Fruit fly (Drosophila melanogaster) whole organism, embryonic: Measurements from ENCODE around the gene Rpp20.

Experiments
- B-H1 ChIP-seq: fragments of 200-800 bp; sonication (Bioruptor generic); IDR thresholded peaks from 3 replicates; pipeline ENCODE4 v1.3.6; 2022; ENCODE audit warnings: missing biosample characterization, missing genetic modification characterization
- CG10267 ChIP-seq: fragments of 200-800 bp; sonication (Bioruptor generic); optimal IDR thresholded peaks from 2 replicates; lab custom pipeline; 2018; ENCODE audit warnings: missing biosample characterization, mild to moderate bottlenecking, missing genetic modification characterization, moderate library complexity
- CG10274 ChIP-seq: fragments of 200-800 bp; sonication (Bioruptor generic); optimal IDR thresholded peaks from 3 replicates; lab custom pipeline; 2017; ENCODE audit warnings: missing biosample characterization, mild to moderate bottlenecking, missing genetic modification characterization
- CG10565 ChIP-seq: fragments of 200-800 bp; sonication (Bioruptor generic); optimal IDR thresholded peaks from 3 replicates; lab custom pipeline; 2016; ENCODE audit warnings: missing biosample characterization, mild to moderate bottlenecking, missing genetic modification characterization
- CG11247 ChIP-seq: fragments of 200-800 bp; sonication (Bioruptor generic); IDR thresholded peaks from 2 replicates; pipeline ENCODE4 v1.3.6; 2022; ENCODE audit warnings: missing biosample characterization, missing genetic modification characterization
- CG11695 ChIP-seq: fragments of 200-800 bp; sonication (Bioruptor generic); IDR thresholded peaks from 3 replicates; pipeline ENCODE4 v1.3.6; 2022; ENCODE audit warnings: missing biosample characterization, missing genetic modification characterization
- CG12155 ChIP-seq: fragments of 200-800 bp; sonication (Bioruptor generic); optimal IDR thresholded peaks from 3 replicates; lab custom pipeline; 2016; ENCODE audit warnings: missing biosample characterization, missing genetic modification characterization
- CG14050 ChIP-seq: fragments of 200-800 bp; sonication (Bioruptor generic); IDR thresholded peaks from 3 replicates; pipeline ENCODE4 v1.3.6; 2022; ENCODE audit warnings: missing biosample characterization, missing genetic modification characterization
- CG15479 ChIP-seq: fragments of 200-800 bp; sonication (Bioruptor generic); optimal IDR thresholded peaks from 3 replicates; lab custom pipeline; 2019; ENCODE audit warnings: missing biosample characterization, mild to moderate bottlenecking, missing genetic modification characterization, moderate library complexity
- CG16815 ChIP-seq: fragments of 200-800 bp; sonication (Bioruptor generic); optimal IDR thresholded peaks from 3 replicates; lab custom pipeline; 2017; ENCODE audit warnings: missing biosample characterization, mild to moderate bottlenecking, missing genetic modification characterization
- CG17359 ChIP-seq: fragments of 200-800 bp; sonication (Bioruptor generic); optimal IDR thresholded peaks from 3 replicates; lab custom pipeline; 2018; ENCODE audit warnings: missing biosample characterization, mild to moderate bottlenecking, missing genetic modification characterization, moderate library complexity
- CG17361 ChIP-seq: fragments of 200-800 bp; sonication (Bioruptor generic); IDR thresholded peaks from 3 replicates; pipeline ENCODE4 v1.3.6; 2022; ENCODE audit warnings: missing biosample characterization, missing genetic modification characterization
- CG18476 ChIP-seq: fragments of 200-800 bp; sonication (Bioruptor generic); optimal IDR thresholded peaks from 2 replicates; lab custom pipeline; 2016; ENCODE audit warnings: missing biosample characterization, mild to moderate bottlenecking, missing genetic modification characterization
- CG33213 ChIP-seq: fragments of 200-800 bp; sonication (Bioruptor generic); optimal IDR thresholded peaks from 3 replicates; lab custom pipeline; 2016; ENCODE audit warnings: missing biosample characterization, missing genetic modification characterization
- CG34422 ChIP-seq: fragments of 200-800 bp; sonication (Bioruptor generic); IDR thresholded peaks from 3 replicates; pipeline ENCODE4 v1.3.6; 2022; ENCODE audit warnings: missing biosample characterization, missing genetic modification characterization
- CG3726 ChIP-seq: fragments of 200-800 bp; sonication (Bioruptor generic); IDR thresholded peaks from 3 replicates; pipeline ENCODE4, ENCODE4 v1.3.6; 2022; ENCODE audit warnings: missing biosample characterization, missing genetic modification characterization
- CG5953 ChIP-seq: fragments of 200-800 bp; sonication (Bioruptor generic); IDR thresholded peaks from 2 replicates; pipeline ENCODE4 v1.3.6; 2022; ENCODE audit warnings: missing biosample characterization, missing genetic modification characterization
- CG6689 ChIP-seq: fragments of 200-800 bp; sonication (Bioruptor generic); IDR thresholded peaks from 2 replicates; pipeline ENCODE4 v1.3.6; 2022; ENCODE audit warnings: missing biosample characterization, missing genetic modification characterization
- CG6813 ChIP-seq: fragments of 200-800 bp; sonication (Bioruptor generic); optimal IDR thresholded peaks from 2 replicates; lab custom pipeline; 2017; ENCODE audit warnings: missing biosample characterization, missing genetic modification characterization, mild to moderate bottlenecking, moderate library complexity, missing genetic modification reagents
- CTCF ChIP-seq: fragments of 200-800 bp; sonication (Bioruptor generic); optimal IDR thresholded peaks from 2 replicates; lab custom pipeline; 2017; ENCODE audit warnings: missing biosample characterization, mild to moderate bottlenecking, missing genetic modification characterization, moderate library complexity
- CoRest ChIP-seq: fragments of 200-800 bp; sonication (Bioruptor generic); optimal IDR thresholded peaks from 3 replicates; lab custom pipeline; 2018; ENCODE audit warnings: missing biosample characterization, mild to moderate bottlenecking, missing genetic modification characterization, moderate library complexity
- Fer2 ChIP-seq: fragments of 200-800 bp; sonication (Bioruptor generic); optimal IDR thresholded peaks from 2 replicates; lab custom pipeline; 2018; ENCODE audit warnings: missing biosample characterization, mild to moderate bottlenecking, missing genetic modification characterization, moderate library complexity
- GATAe ChIP-seq: fragments of 200-800 bp; sonication (Bioruptor generic); conservative IDR thresholded peaks from 2 replicates; pipeline ENCODE4 v1.3.6; 2022; ENCODE audit warnings: missing biosample characterization, missing genetic modification characterization
- H15 ChIP-seq: fragments of 200-800 bp; sonication (Bioruptor generic); IDR thresholded peaks from 3 replicates; pipeline ENCODE4 v1.3.6; 2022; ENCODE audit warnings: missing biosample characterization, missing genetic modification characterization
- HLH54F ChIP-seq: fragments of 200-800 bp; sonication (Bioruptor generic); optimal IDR thresholded peaks from 3 replicates; lab custom pipeline; 2016; ENCODE audit warnings: missing biosample characterization, missing genetic modification characterization
- Hand ChIP-seq: fragments of 200-800 bp; sonication (Bioruptor generic); optimal IDR thresholded peaks from 2 replicates; lab custom pipeline; 2017; ENCODE audit warnings: mild to moderate bottlenecking, missing biosample characterization, missing genetic modification reagents, missing genetic modification characterization
- Hmx ChIP-seq: fragments of 200-800 bp; sonication (Bioruptor generic); optimal IDR thresholded peaks from 2 replicates; lab custom pipeline; 2016; ENCODE audit warnings: missing biosample characterization, missing genetic modification characterization
- Myb ChIP-seq: fragments of 200-800 bp; sonication (Bioruptor generic); optimal IDR thresholded peaks from 2 replicates; lab custom pipeline; 2016; ENCODE audit warnings: missing biosample characterization, missing genetic modification characterization
- NFAT ChIP-seq: fragments of 200-800 bp; sonication (Bioruptor generic); IDR thresholded peaks from 2 replicates; pipeline ENCODE4 v1.3.6; 2022; ENCODE audit warnings: missing biosample characterization, missing genetic modification characterization
- Rfx ChIP-seq: fragments of 200-800 bp; sonication (Bioruptor generic); IDR thresholded peaks from 2 replicates; pipeline ENCODE4 v1.3.6; 2022; ENCODE audit warnings: missing biosample characterization, missing genetic modification characterization
- Sin3A ChIP-seq: fragments of >200 bp; optimal IDR thresholded peaks from 2 replicates; lab custom pipeline; 2018
- Tbp ChIP-seq: fragments of >200 bp; optimal IDR thresholded peaks from 2 replicates; lab custom pipeline; 2018; ENCODE audit warnings: missing biosample characterization, missing genetic modification characterization
- Xrp1 ChIP-seq: fragments of 200-800 bp; sonication (Bioruptor generic); IDR thresholded peaks from 2 replicates; pipeline ENCODE4 v1.3.6; 2022; ENCODE audit warnings: missing biosample characterization, missing genetic modification characterization
- ab ChIP-seq: fragments of 200-800 bp; sonication (Bioruptor generic); optimal IDR thresholded peaks from 2 replicates; lab custom pipeline; 2016; ENCODE audit warnings: missing biosample characterization, missing genetic modification characterization
- aop ChIP-seq: fragments of 200-800 bp; sonication (Bioruptor generic); IDR thresholded peaks from 2 replicates; pipeline ENCODE4 v1.3.6; 2022; ENCODE audit warnings: missing biosample characterization, missing genetic modification characterization
- bowl ChIP-seq: fragments of 200-800 bp; sonication (Bioruptor generic); IDR thresholded peaks from 2 replicates; pipeline ENCODE4 v1.3.6; 2022; ENCODE audit warnings: missing biosample characterization, missing genetic modification characterization
- chif ChIP-seq, 2 experiments: fragments of 200-800 bp; sonication (Bioruptor generic); optimal IDR thresholded peaks; 3 replicates each; lab custom pipeline; 2016; ENCODE audit warnings: missing biosample characterization in 2 of 2, missing genetic modification characterization in 2 of 2
- chn ChIP-seq: fragments of 200-800 bp; sonication (Bioruptor generic); optimal IDR thresholded peaks from 2 replicates; lab custom pipeline; 2016; ENCODE audit warnings: missing biosample characterization, missing genetic modification characterization
- dimm ChIP-seq: fragments of 200-800 bp; sonication (Bioruptor generic); IDR thresholded peaks from 2 replicates; pipeline ENCODE4 v1.3.6; 2022; ENCODE audit warnings: missing biosample characterization, missing genetic modification characterization
- eve ChIP-seq, 2 experiments: fragments of >200 bp; optimal IDR thresholded peaks; 2 replicates each; lab custom pipeline; 2017; ENCODE audit warnings: missing biosample characterization in 2 of 2, missing genetic modification characterization in 2 of 2
- fd96Cb ChIP-seq: fragments of 200-800 bp; sonication (Bioruptor generic); optimal IDR thresholded peaks from 2 replicates; lab custom pipeline; 2018; ENCODE audit warnings: missing biosample characterization, mild to moderate bottlenecking, missing genetic modification characterization, moderate library complexity
- ftz-f1 ChIP-seq: fragments of 200-800 bp; sonication (Bioruptor generic); optimal IDR thresholded peaks from 2 replicates; lab custom pipeline; 2016; ENCODE audit warnings: missing biosample characterization, missing genetic modification characterization
- gfzf ChIP-seq: fragments of 200-800 bp; sonication (Bioruptor generic); optimal IDR thresholded peaks from 2 replicates; lab custom pipeline; 2016; ENCODE audit warnings: missing biosample characterization, mild to moderate bottlenecking, missing genetic modification characterization, moderate library complexity
- grn ChIP-seq: fragments of 200-800 bp; sonication (Bioruptor generic); optimal IDR thresholded peaks from 3 replicates; lab custom pipeline; 2017; ENCODE audit warnings: missing biosample characterization, missing genetic modification characterization
- gsb ChIP-seq: fragments of 200-800 bp; sonication (Bioruptor generic); IDR thresholded peaks from 2 replicates; pipeline ENCODE4 v1.3.6; 2022; ENCODE audit warnings: missing biosample characterization, missing genetic modification characterization
- inv ChIP-seq: fragments of 200-800 bp; sonication (Bioruptor generic); IDR thresholded peaks from 2 replicates; pipeline ENCODE4 v1.3.6; 2022; ENCODE audit warnings: missing biosample characterization, missing genetic modification characterization; ENCODE audit not compliant: partially characterized antibody
- klu ChIP-seq: fragments of 200-800 bp; sonication (Bioruptor generic); IDR thresholded peaks from 2 replicates; pipeline ENCODE4 v1.3.6; 2022; ENCODE audit warnings: missing biosample characterization, missing genetic modification characterization
- nom ChIP-seq: fragments of 200-800 bp; sonication (Bioruptor generic); optimal IDR thresholded peaks from 2 replicates; lab custom pipeline; 2017; ENCODE audit warnings: missing biosample characterization, missing genetic modification characterization, mild to moderate bottlenecking, moderate library complexity, missing genetic modification reagents
- otp ChIP-seq: fragments of 200-800 bp; sonication (Bioruptor generic); IDR thresholded peaks from 3 replicates; pipeline ENCODE4, ENCODE4 v1.3.6; 2022; ENCODE audit warnings: missing biosample characterization, missing genetic modification characterization
- pzg ChIP-seq: fragments of 200-800 bp; sonication (Bioruptor generic); optimal IDR thresholded peaks from 3 replicates; lab custom pipeline; 2018; ENCODE audit warnings: missing biosample characterization, mild to moderate bottlenecking, missing genetic modification characterization, moderate library complexity
- sr ChIP-seq: fragments of 200-800 bp; sonication (Bioruptor generic); IDR thresholded peaks from 3 replicates; pipeline ENCODE4 v1.3.6; 2022; ENCODE audit warnings: missing biosample characterization, missing genetic modification characterization
- ssp ChIP-seq: fragments of 200-800 bp; sonication (Bioruptor generic); IDR thresholded peaks from 2 replicates; pipeline ENCODE4 v1.3.6; 2022; ENCODE audit warnings: missing biosample characterization, missing genetic modification characterization
- vfl ChIP-seq: fragments of 200-800 bp; sonication (Bioruptor generic); optimal IDR thresholded peaks from 2 replicates; lab custom pipeline; 2016; ENCODE audit warnings: missing biosample characterization, missing genetic modification characterization

Gene Rpp20

DNA sequence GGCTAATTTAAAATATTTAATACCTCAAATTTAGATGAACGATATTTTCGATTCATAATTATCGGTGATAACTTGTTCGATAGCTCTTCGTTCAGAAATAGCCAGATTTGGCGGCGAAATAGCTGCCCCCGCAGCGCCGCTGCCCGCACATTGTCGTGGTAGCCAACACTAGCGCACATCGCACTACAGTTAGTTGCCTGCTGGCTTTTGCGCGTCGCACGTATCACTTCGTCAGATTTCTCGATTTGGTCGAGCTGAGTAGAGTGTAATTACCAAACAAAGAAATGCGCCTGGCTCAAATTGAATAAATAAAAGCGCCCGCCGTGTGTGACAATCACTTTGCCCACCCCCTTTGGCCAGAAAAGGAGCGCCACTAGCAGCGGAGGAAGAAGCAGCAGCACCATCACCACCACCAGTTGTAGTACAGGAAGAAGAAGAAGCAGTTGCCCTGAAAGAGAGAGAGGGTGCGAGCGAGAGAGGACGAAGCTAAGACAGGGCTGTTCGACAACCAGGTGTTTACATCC lies 6.5 kb downstream of the Rpp20 start, which contains the start of gene Abcd3:
Gene Abcd3 (plus strand): TSS at position 145 of the 524 bp plus-strand sequence.
- TF ChIP-seq otp (GFP tag; lab: Robert Waterston, UW), result 0 out of 3 replicates have a peak, but pooled peaks have one; percentile 26
- no peak for TF ChIP-seq CG3726 (GFP tag; lab: Robert Waterston, UW)
- TF ChIP-seq Rfx, result peak; percentile 44
- no peak; the same call in 1 of the 2 replicates for TF ChIP-seq NFAT (GFP tag; lab: Robert Waterston, UW)
- no peak for TF ChIP-seq B-H1 (GFP tag; lab: Robert Waterston, UW)
- TF ChIP-seq CTCF, result peak; percentile 41
- peak; percentile 23 for TF ChIP-seq CG33213 (GFP tag; lab: Kevin White, UChicago)
- 0 out of 2 replicates have a peak, but pooled peaks have one; percentile 21 for TF ChIP-seq bowl
- peak; percentile 53 for TF ChIP-seq inv (GFP tag; lab: Robert Waterston, UW)
- peak; percentile 70 for TF ChIP-seq CG34422 (GFP tag; lab: Robert Waterston, UW)
- TF ChIP-seq CG10267 (tag; lab: Kevin White, UChicago), result peak; percentile 83
- TF ChIP-seq CG6689, result no peak
- peak; percentile 46 for TF ChIP-seq CG17359 (tag; lab: Kevin White, UChicago)
- peak; percentile 70 for TF ChIP-seq ftz-f1 (GFP tag; lab: Kevin White, UChicago)
- no peak for TF ChIP-seq CG5953 (GFP tag; lab: Robert Waterston, UW)
- TF ChIP-seq CG15479 (GFP tag; lab: Kevin White, UChicago), result peak; percentile 76
- peak; percentile 8 for TF ChIP-seq gfzf (GFP tag; lab: Kevin White, UChicago)
- TF ChIP-seq CG6813 (GFP tag; lab: Kevin White, UChicago), result peak; percentile 38
- TF ChIP-seq dimm, result no peak
- no peak for TF ChIP-seq aop (GFP tag; lab: Robert Waterston, UW)
- TF ChIP-seq vfl, result peak; percentile 62
- no peak for TF ChIP-seq CG10565 (GFP tag; lab: Kevin White, UChicago)
- peak; percentile 8 for TF ChIP-seq CG12155 (GFP tag; lab: Kevin White, UChicago)
- TF ChIP-seq Fer2 (tag; lab: Kevin White, UChicago), result no peak
- peak; percentile 57 for TF ChIP-seq chn (GFP tag; lab: Kevin White, UChicago)
- peak; percentile 34 for TF ChIP-seq Hand
- no peak for TF ChIP-seq H15 (GFP tag; lab: Robert Waterston, UW)
- no peak for TF ChIP-seq grn (GFP tag; lab: Kevin White, UChicago)
- TF ChIP-seq HLH54F (GFP tag; lab: Kevin White, UChicago), result peak; percentile 39
- TF ChIP-seq CG18476 (GFP tag; lab: Kevin White, UChicago), result no peak
- TF ChIP-seq sr (GFP tag; lab: Robert Waterston, UW), result 0 out of 3 replicates have a peak, but pooled peaks have one; percentile 43
- TF ChIP-seq GATAe, result no peak; the same call in 1 of the 2 replicates
- no peak for TF ChIP-seq gsb
- TF ChIP-seq Xrp1 (GFP tag; lab: Robert Waterston, UW), result no peak
- peak in 1 of 2 experiments; percentile 0 for TF ChIP-seq chif (GFP tag; optimal IDR thresholded peaks at IDR 0.05; lab: Kevin White, UChicago)
- peak; percentile 73 for TF ChIP-seq nom
- TF ChIP-seq klu (GFP tag; lab: Robert Waterston, UW), result no peak
- no peak for TF ChIP-seq ab (GFP tag; lab: Kevin White, UChicago)
- TF ChIP-seq fd96Cb (tag; lab: Kevin White, UChicago), result no peak
- 0 out of 3 replicates have a peak, but pooled peaks have one; percentile 36 for TF ChIP-seq CG17361 (GFP tag; lab: Robert Waterston, UW)
- TF ChIP-seq CG14050 (GFP tag; lab: Robert Waterston, UW), result no peak
- TF ChIP-seq CG10274, result no peak
- TF ChIP-seq CG16815 (GFP tag; lab: Kevin White, UChicago), result no peak
- no peak for TF ChIP-seq eve (GFP tag; optimal IDR thresholded peaks at IDR 0.05; lab: Kevin White, UChicago)
- TF ChIP-seq Tbp (GFP tag; lab: Kevin White, UChicago), result no peak
- TF ChIP-seq CoRest, result no peak
- TF ChIP-seq pzg (GFP tag; lab: Kevin White, UChicago), result peak; percentile 76
- TF ChIP-seq CG11695 (GFP tag; lab: Robert Waterston, UW), result no peak
- TF ChIP-seq Hmx (GFP tag; lab: Kevin White, UChicago), result no peak
- no peak for TF ChIP-seq CG11247 (GFP tag; lab: Robert Waterston, UW)
- TF ChIP-seq Sin3A (lab: Kevin White, UChicago), result peak; percentile 20
- TF ChIP-seq ssp (GFP tag; lab: Robert Waterston, UW), result no peak
- TF ChIP-seq Myb (GFP tag; lab: Kevin White, UChicago), result no peak
